Worm (Caenorhabditis elegans): ENCODE results near the gene swsn-7.

swsn-7 gene

DNA sequence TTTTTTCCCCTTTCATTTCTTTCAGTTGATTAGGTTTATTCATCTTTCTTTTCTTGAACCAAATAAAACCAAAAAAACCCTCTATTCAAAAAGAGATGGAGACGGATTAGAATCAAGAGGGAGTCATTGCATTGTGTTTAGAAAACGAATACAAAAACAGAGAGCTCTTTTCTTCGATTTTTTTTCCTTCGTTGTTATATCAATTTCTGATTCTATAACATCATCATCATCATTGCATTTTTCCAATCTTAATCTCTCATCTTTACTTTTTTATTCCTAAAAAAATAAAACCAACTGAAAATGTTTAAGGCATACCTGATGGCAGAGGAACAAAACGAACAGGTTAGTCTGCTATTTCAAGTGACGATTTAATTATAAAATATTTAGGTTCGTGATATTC, 31.2 kb upstream of the swsn-7 start, which contains the start of gene T05H10.8:
Gene T05H10.8, plus strand, starts transcription at position 301 of the 400 bp plus-strand sequence.
- TF ChIP-seq klf-2 (GFP tag; conservative IDR thresholded peaks at IDR 0.05) (no peak), T22C8.4 (GFP tag; IDR thresholded peaks at IDR 0.05) (no peak), cog-1 (tag; optimal IDR thresholded peaks at IDR 0.05) (no peak), ztf-29 (GFP tag; IDR thresholded peaks at IDR 0.05) (no peak), med-1 (GFP tag; optimal IDR thresholded peaks at IDR 0.05; ENCODE audit: insufficient read depth) (no peak), ref-1 (GFP tag; conservative IDR thresholded peaks at IDR 0.05) (no peak), tab-1 (GFP tag; IDR thresholded peaks at IDR 0.05) (no peak), flt-1 (GFP tag; IDR thresholded peaks at IDR 0.05) (no peak), ztf-23 (GFP tag; IDR thresholded peaks at IDR 0.05) (no peak)

DNA sequence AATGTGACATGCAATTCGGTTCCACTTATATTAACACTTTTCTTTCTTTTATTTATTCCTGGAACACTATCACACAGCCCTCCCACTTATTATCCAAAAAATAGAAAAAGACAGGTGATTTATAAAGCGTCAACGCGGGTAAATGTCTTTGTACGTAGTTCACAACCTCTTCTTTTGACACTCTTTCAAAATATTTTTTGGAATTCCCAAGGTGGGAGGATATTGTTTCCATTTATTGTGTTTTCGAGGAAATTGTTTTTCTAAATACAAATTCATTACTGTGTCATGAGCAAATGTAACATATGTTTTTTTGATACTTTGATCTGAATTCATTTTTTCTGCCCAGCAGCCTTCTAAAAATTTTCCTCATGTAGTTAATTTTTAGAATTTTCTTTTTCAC, 30.3 kb upstream of the swsn-7 start:
- TF ChIP-seq ztf-29 (GFP tag; IDR thresholded peaks at IDR 0.05) (no peak), flt-1 (GFP tag; IDR thresholded peaks at IDR 0.05) (no peak), cog-1 (tag; optimal IDR thresholded peaks at IDR 0.05) (no peak), T22C8.4 (GFP tag; IDR thresholded peaks at IDR 0.05) (no peak), med-1 (GFP tag; optimal IDR thresholded peaks at IDR 0.05; ENCODE audit: insufficient read depth) (no peak)

DNA sequence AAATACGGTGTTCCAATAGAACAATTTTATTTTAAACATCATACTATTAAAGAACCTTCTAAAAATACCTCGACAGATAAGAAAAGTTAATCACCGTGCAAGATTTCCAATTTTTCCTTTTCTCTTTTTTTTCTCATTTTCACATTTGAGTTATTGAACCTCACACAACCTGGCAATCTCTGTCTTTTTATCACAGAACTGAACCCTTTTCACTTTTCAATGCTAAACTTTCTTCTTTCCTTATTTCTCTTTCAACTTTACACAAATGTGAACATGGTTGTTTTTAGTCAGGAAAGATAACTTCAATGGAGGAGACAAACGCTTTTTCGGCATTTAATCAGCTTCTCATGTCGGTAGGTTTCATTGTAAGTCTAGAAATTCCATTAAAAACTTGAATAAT, 25.3 kb upstream of the swsn-7 start, which contains the start of gene T05H10.4:
Gene T05H10.4, plus strand, starts transcription at position 301 of the 400 bp plus-strand sequence.
- TF ChIP-seq ref-1 (GFP tag; conservative IDR thresholded peaks at IDR 0.05) (no peak), klf-2 (GFP tag; conservative IDR thresholded peaks at IDR 0.05) (no peak), tab-1 (GFP tag; IDR thresholded peaks at IDR 0.05) (no peak), med-1 (GFP tag; optimal IDR thresholded peaks at IDR 0.05; ENCODE audit: insufficient read depth) (no peak), flt-1 (GFP tag; IDR thresholded peaks at IDR 0.05) (no peak), ztf-29 (GFP tag; IDR thresholded peaks at IDR 0.05) (no peak), T22C8.4 (GFP tag; IDR thresholded peaks at IDR 0.05) (no peak), ztf-23 (GFP tag; IDR thresholded peaks at IDR 0.05) (no peak), cog-1 (tag; optimal IDR thresholded peaks at IDR 0.05) (no peak)

DNA sequence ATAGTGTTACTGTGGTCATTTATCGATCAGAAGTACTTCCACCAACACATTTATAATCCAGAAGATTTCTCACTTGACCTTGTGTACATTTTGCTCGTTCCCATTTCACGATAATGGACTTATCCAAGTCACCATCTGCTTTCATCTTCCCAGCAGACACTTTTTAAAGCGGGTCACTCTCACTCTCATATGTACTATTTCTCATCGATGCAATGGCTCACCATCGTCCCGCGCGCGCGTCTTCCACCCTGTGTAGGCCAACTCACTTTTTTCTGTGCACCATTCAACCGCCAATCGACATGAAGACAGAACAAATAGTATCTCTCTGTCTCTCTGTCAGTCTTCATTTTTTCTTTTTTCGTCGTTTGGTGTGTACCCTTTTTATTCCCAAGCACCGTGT, 24.6 kb upstream of the swsn-7 start:
- no peak for TF ChIP-seq ztf-23 (GFP tag; IDR thresholded peaks at IDR 0.05)
- TF ChIP-seq med-1 (GFP tag; optimal IDR thresholded peaks at IDR 0.05; ENCODE audit: insufficient read depth): no peak
- no peak for TF ChIP-seq cog-1 (tag; optimal IDR thresholded peaks at IDR 0.05)
- TF ChIP-seq ztf-29 (GFP tag; IDR thresholded peaks at IDR 0.05): no peak
- TF ChIP-seq ref-1 (GFP tag; conservative IDR thresholded peaks at IDR 0.05): no peak
- no peak for TF ChIP-seq klf-2 (GFP tag; conservative IDR thresholded peaks at IDR 0.05)
- no peak for TF ChIP-seq tab-1 (GFP tag; IDR thresholded peaks at IDR 0.05)
- no peak for TF ChIP-seq flt-1 (GFP tag; IDR thresholded peaks at IDR 0.05)
- no peak for TF ChIP-seq T22C8.4 (GFP tag; IDR thresholded peaks at IDR 0.05)

DNA sequence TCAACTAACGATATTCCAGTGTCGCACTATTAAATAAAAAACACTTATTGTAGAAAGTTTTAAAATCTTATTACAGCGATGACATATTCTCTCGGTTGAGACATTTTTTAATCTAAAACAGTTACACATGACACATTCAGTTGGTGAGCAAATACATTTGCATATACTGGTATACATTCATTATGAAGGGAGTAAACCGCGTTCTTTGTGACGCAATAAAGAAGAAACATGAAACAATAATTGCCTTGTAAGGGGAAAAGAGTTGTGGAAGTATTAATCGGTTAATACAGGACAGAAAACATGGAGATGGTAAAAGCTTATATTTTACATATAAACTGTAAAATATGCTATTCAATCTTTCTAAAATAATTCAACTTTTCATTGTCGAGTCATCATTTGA, 23.8 kb upstream of the swsn-7 start:
- TF ChIP-seq klf-2 (GFP tag; conservative IDR thresholded peaks at IDR 0.05): no peak
- no peak for TF ChIP-seq T22C8.4 (GFP tag; IDR thresholded peaks at IDR 0.05)
- TF ChIP-seq med-1 (GFP tag; optimal IDR thresholded peaks at IDR 0.05; ENCODE audit: insufficient read depth): no peak
- no peak for TF ChIP-seq ref-1 (GFP tag; conservative IDR thresholded peaks at IDR 0.05)
- TF ChIP-seq ztf-29 (GFP tag; IDR thresholded peaks at IDR 0.05): no peak
- TF ChIP-seq tab-1 (GFP tag; IDR thresholded peaks at IDR 0.05): no peak
- no peak for TF ChIP-seq ztf-23 (GFP tag; IDR thresholded peaks at IDR 0.05)
- TF ChIP-seq cog-1 (tag; optimal IDR thresholded peaks at IDR 0.05): no peak
- no peak for TF ChIP-seq flt-1 (GFP tag; IDR thresholded peaks at IDR 0.05)

DNA sequence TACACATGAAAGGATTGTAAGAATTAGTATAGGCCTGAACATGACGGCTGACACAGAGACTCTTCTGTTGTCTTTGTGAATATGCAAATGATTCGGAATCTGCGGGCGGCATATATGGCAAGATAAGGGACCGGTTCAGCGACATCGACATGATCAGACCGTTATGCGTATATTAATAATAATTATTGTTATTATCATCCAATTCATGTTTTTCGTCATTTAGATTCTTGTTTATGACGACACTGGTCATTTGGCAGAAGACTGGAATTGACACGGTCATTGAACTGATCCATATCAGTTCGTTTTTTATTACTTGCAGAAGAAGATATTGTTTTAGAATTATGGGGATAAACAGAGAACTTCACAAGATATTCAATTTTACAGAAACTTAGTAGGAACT, 22.9 kb upstream of the swsn-7 start, which contains the start of gene mtre-1:
Gene mtre-1, minus strand, starts transcription at position 101 of the 400 bp plus-strand sequence.
- TF ChIP-seq tab-1 (GFP tag; IDR thresholded peaks at IDR 0.05): no peak
- TF ChIP-seq ref-1 (GFP tag; conservative IDR thresholded peaks at IDR 0.05): no peak
- no peak for TF ChIP-seq ztf-23 (GFP tag; IDR thresholded peaks at IDR 0.05)
- TF ChIP-seq med-1 (GFP tag; optimal IDR thresholded peaks at IDR 0.05; ENCODE audit: insufficient read depth): no peak
- no peak for TF ChIP-seq klf-2 (GFP tag; conservative IDR thresholded peaks at IDR 0.05)
- TF ChIP-seq flt-1 (GFP tag; IDR thresholded peaks at IDR 0.05): no peak

DNA sequence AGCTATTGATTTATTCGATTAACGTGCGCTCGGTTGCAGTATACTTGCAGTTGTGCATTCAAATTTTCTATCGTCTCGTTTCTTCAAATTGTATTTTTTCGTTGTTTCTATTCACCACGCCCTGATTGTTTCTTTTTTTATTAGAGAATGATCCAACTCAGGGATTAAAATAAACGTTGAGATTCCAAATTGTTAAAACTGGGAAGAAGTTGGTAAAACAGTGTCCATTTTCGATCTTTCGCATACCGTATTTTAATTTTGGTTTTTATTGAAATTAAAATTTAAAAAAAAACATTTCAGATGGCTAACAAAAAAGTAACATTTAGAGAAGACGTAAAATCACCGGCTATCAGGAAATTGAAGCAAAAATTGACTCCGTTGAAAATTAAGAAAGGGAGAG, 19.7 kb upstream of the swsn-7 start, which contains the start of gene apn-1:
Gene apn-1, plus strand, starts transcription at position 301 of the 400 bp plus-strand sequence.
- no peak for TF ChIP-seq cog-1 (tag; optimal IDR thresholded peaks at IDR 0.05)

DNA sequence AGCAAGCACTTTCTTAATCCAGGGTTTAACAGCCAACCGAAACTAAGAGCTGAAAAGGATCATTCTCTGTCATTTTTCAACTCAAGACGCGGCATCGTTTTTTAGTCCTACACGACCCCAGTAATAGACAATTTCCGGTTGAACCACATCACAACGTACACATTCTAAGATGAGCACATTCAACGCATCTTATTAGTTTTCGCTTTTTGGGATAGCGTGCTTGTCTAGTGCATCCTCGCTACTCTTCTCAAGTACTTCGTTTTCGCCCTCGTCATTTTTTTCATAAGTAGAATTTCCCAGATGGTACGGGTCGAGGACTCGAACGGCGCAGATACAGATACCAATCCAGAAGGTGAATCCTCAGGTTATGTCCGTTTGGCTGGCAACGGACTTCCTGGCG, 14.7 kb upstream of the swsn-7 start, which contains the start of gene T05H10.1:
Gene T05H10.1, plus strand, starts transcription at position 301 of the 400 bp plus-strand sequence.
- TF ChIP-seq cog-1 (tag; optimal IDR thresholded peaks at IDR 0.05): no peak
- no peak for TF ChIP-seq ztf-23 (GFP tag; IDR thresholded peaks at IDR 0.05)
- TF ChIP-seq ztf-29 (GFP tag; IDR thresholded peaks at IDR 0.05): no peak
- no peak for TF ChIP-seq T22C8.4 (GFP tag; IDR thresholded peaks at IDR 0.05)
- no peak for TF ChIP-seq flt-1 (GFP tag; IDR thresholded peaks at IDR 0.05)
- no peak for TF ChIP-seq klf-2 (GFP tag; conservative IDR thresholded peaks at IDR 0.05)
- TF ChIP-seq med-1 (GFP tag; optimal IDR thresholded peaks at IDR 0.05; ENCODE audit: insufficient read depth): no peak
- TF ChIP-seq ref-1 (GFP tag; conservative IDR thresholded peaks at IDR 0.05): no peak
- TF ChIP-seq tab-1 (GFP tag; IDR thresholded peaks at IDR 0.05): no peak

DNA sequence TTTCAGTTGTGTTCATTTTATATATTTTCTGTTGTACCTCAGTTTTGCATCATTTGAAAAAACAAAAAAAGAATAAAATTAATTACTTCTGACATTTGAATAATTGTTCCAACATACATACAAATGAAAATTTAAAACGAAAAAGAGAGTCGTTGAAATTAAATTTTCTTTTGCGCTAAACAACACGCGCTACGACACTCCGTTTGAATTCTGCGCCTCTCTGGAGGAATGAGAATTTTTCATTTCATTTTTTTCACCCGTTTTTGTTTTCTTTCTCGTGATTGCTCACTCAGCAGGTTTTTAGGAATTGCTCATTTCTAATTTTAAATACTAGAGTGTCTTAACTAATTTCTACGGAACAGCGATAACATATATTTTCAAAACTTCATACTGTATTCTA, 14.1 kb upstream of the swsn-7 start:
- TF ChIP-seq ztf-23 (GFP tag; IDR thresholded peaks at IDR 0.05): no peak
- TF ChIP-seq klf-2 (GFP tag; conservative IDR thresholded peaks at IDR 0.05): no peak
- no peak for TF ChIP-seq med-1 (GFP tag; optimal IDR thresholded peaks at IDR 0.05; ENCODE audit: insufficient read depth)

DNA sequence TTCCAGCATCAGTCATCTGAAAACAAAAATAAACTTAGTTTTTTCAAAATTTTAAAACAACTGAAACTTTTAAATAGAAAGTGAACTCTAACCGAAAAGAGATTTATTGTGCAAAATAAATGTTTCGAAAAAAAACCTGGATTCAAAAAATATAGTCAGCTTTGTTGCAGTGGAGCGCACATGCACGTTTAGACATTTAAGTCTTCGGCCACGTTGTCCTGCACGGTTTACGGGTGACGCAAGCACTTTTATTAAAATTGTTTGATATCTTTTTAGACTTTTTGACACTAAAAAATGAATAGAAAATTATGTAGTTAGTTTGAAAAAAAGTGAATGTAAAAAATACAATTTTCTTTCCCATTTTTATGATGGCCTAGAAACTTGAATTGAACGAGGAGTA, 11.9 kb upstream of the swsn-7 start, which contains the start of the genes ubh-4 and algn-6:
Gene ubh-4, minus strand, starts transcription at position 182 of the 400 bp plus-strand sequence.
Gene algn-6, plus strand, starts transcription at position 387 of the 400 bp plus-strand sequence.
- TF ChIP-seq ztf-23 (GFP tag; IDR thresholded peaks at IDR 0.05) (no peak), cog-1 (tag; optimal IDR thresholded peaks at IDR 0.05) (no peak), med-1 (GFP tag; optimal IDR thresholded peaks at IDR 0.05; ENCODE audit: insufficient read depth) (no peak), klf-2 (GFP tag; conservative IDR thresholded peaks at IDR 0.05) (no peak), T22C8.4 (GFP tag; IDR thresholded peaks at IDR 0.05) (no peak), ztf-29 (GFP tag; IDR thresholded peaks at IDR 0.05) (no peak), ref-1 (GFP tag; conservative IDR thresholded peaks at IDR 0.05) (no peak), flt-1 (GFP tag; IDR thresholded peaks at IDR 0.05) (no peak), tab-1 (GFP tag; IDR thresholded peaks at IDR 0.05) (no peak)
